Fruit fly (Drosophila melanogaster): ENCODE data around the gene Hrd3.

DNA sequence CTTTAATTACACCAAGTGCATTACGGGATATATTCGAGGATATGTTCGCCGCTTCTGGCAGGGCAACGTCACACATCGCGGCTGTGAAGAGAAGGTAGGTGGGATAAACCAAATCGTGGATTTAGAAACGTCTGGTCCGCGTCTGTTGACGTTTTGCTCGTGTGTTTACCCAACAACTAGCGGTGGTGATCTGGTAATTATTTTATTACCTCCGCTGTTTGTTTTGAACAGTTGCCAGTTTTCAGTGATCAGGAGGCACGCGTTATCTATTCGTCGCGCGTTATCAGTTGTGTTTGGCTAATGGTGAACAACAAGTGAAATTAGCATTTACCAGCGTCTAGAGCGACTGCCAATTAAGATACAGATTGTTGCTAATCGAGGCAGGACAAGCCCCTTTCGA lies 29.3 kb downstream of the Hrd3 start:
- no peak for TF ChIP-seq fd96Ca (GFP tag; IDR thresholded peaks at IDR 0.05)
- TF ChIP-seq CG12605 (GFP tag; IDR thresholded peaks at IDR 0.05), result no peak
- no peak for TF ChIP-seq CG9948 (tag; optimal IDR thresholded peaks at IDR 0.05)
- TF ChIP-seq Pif1B (GFP tag; optimal IDR thresholded peaks at IDR 0.05), result no peak
- no peak for TF ChIP-seq CG32121 (GFP tag; IDR thresholded peaks at IDR 0.05)
- no peak for TF ChIP-seq Pif1A (GFP tag; optimal IDR thresholded peaks at IDR 0.05)
- no peak for TF ChIP-seq Ets98B (GFP tag; IDR thresholded peaks at IDR 0.05)
- no peak for TF ChIP-seq CG8301 (tag; optimal IDR thresholded peaks at IDR 0.05)
- TF ChIP-seq CG34367 (tag; optimal IDR thresholded peaks at IDR 0.05), result no peak
- TF ChIP-seq CG15710 (tag; optimal IDR thresholded peaks at IDR 0.05), result no peak
- TF ChIP-seq CG14655 (GFP tag; optimal IDR thresholded peaks at IDR 0.05), result no peak

All from whole organism, pupa.